Worm (Caenorhabditis elegans) whole organism, late embryonic: ENCODE data around the gene hsp-90.

Experiments used
- C08G9.2 ChIP-seq: sonication (generic microtip); optimal IDR thresholded peaks from 2 replicates; lab custom pipeline; 2016; ENCODE audit warnings: mild to moderate bottlenecking, missing genetic modification characterization, moderate library complexity, missing compliant biosample characterization
- C38D4.7 ChIP-seq: fragments of 200-800 bp; sonication (Bioruptor generic); optimal IDR thresholded peaks from 2 replicates; lab custom pipeline; 2018; ENCODE audit warnings: mild to moderate bottlenecking, missing genetic modification characterization, moderate library complexity, missing compliant biosample characterization
- F13H6.1 ChIP-seq: sonication (generic microtip); optimal IDR thresholded peaks from 2 replicates; lab custom pipeline; 2016; ENCODE audit warnings: missing genetic modification characterization, missing compliant biosample characterization
- K02D7.2 ChIP-seq: sonication (generic microtip); optimal IDR thresholded peaks from 2 replicates; lab custom pipeline; 2017; ENCODE audit warnings: mild to moderate bottlenecking, missing genetic modification characterization, missing compliant biosample characterization
- ceh-14 ChIP-seq: sonication (generic microtip); optimal IDR thresholded peaks from 2 replicates; lab custom pipeline; 2016; ENCODE audit warnings: missing genotype, missing genetic modification characterization, missing compliant biosample characterization
- ceh-18 ChIP-seq: sonication (generic microtip); optimal IDR thresholded peaks from 2 replicates; lab custom pipeline; 2016; ENCODE audit warnings: missing genetic modification characterization, missing compliant biosample characterization
- ceh-24 ChIP-seq: sonication (generic microtip); optimal IDR thresholded peaks from 2 replicates; lab custom pipeline; 2016; ENCODE audit warnings: mild to moderate bottlenecking, missing genetic modification characterization, missing compliant biosample characterization
- ceh-30 ChIP-seq: fragments of 150-350 bp; optimal IDR thresholded peaks from 2 replicates; lab custom pipeline; 2014; ENCODE audit warnings: missing biosample characterization, missing genetic modification characterization
- ceh-45 ChIP-seq: fragments of 200-800 bp; sonication (Bioruptor generic); IDR thresholded peaks from 2 replicates; pipeline ENCODE4 v1.3.6; 2022; ENCODE audit warnings: missing genetic modification reagents, missing genetic modification characterization, missing compliant biosample characterization
- ceh-48 ChIP-seq: sonication (generic microtip); optimal IDR thresholded peaks from 2 replicates; lab custom pipeline; 2016; ENCODE audit warnings: missing genetic modification characterization, inconsistent platforms, missing compliant biosample characterization
- ceh-6 ChIP-seq: fragments of 200-800 bp; sonication (Bioruptor generic); optimal IDR thresholded peaks from 2 replicates; lab custom pipeline; 2018; ENCODE audit warnings: mild to moderate bottlenecking, missing genetic modification characterization, missing compliant biosample characterization
- ceh-9 ChIP-seq: sonication (generic microtip); optimal IDR thresholded peaks from 2 replicates; lab custom pipeline; 2016; ENCODE audit warnings: mild to moderate bottlenecking, missing genetic modification characterization, inconsistent platforms, missing compliant biosample characterization
- dve-1 ChIP-seq: sonication (generic microtip); optimal IDR thresholded peaks from 2 replicates; lab custom pipeline; 2017; ENCODE audit warnings: antibody characterized with exemption, mild to moderate bottlenecking, missing genetic modification characterization, missing compliant biosample characterization
- elt-4 ChIP-seq: sonication (generic microtip); optimal IDR thresholded peaks from 2 replicates; lab custom pipeline; 2016; ENCODE audit warnings: missing genetic modification characterization, missing compliant biosample characterization
- eyg-1 ChIP-seq: sonication (generic microtip); optimal IDR thresholded peaks from 2 replicates; lab custom pipeline; 2016; ENCODE audit warnings: missing genotype, missing genetic modification characterization, missing compliant biosample characterization
- fkh-10 ChIP-seq: fragments of 150-350 bp; optimal IDR thresholded peaks from 2 replicates; lab custom pipeline; 2014; ENCODE audit warnings: missing biosample characterization, missing genetic modification reagents, missing genetic modification characterization
- fkh-6 ChIP-seq: sonication (generic microtip); optimal IDR thresholded peaks from 2 replicates; lab custom pipeline; 2016; ENCODE audit warnings: missing genetic modification characterization, missing compliant biosample characterization
- hlh-13 ChIP-seq: fragments of 200-800 bp; sonication (Bioruptor generic); optimal IDR thresholded peaks from 2 replicates; lab custom pipeline; 2018; ENCODE audit warnings: mild to moderate bottlenecking, missing genetic modification characterization, missing compliant biosample characterization
- hlh-30 ChIP-seq: sonication (generic microtip); optimal IDR thresholded peaks from 2 replicates; lab custom pipeline; 2017; ENCODE audit warnings: antibody characterized with exemption, missing genetic modification characterization, missing compliant biosample characterization; ENCODE audit not compliant: insufficient read depth
- hlh-6 ChIP-seq: sonication (generic microtip); optimal IDR thresholded peaks from 2 replicates; lab custom pipeline; 2016; ENCODE audit warnings: missing genotype, missing genetic modification characterization, missing compliant biosample characterization
- lim-6 ChIP-seq: sonication (generic microtip); optimal IDR thresholded peaks from 2 replicates; lab custom pipeline; 2016; ENCODE audit warnings: missing genetic modification characterization, missing compliant biosample characterization
- nhr-11 ChIP-seq: fragments of 150-350 bp; optimal IDR thresholded peaks from 2 replicates; lab custom pipeline; 2014; ENCODE audit warnings: missing biosample characterization, missing genetic modification characterization
- nhr-232 ChIP-seq: sonication (generic microtip); optimal IDR thresholded peaks from 2 replicates; lab custom pipeline; 2016; ENCODE audit warnings: missing genetic modification characterization, missing compliant biosample characterization
- odd-2 ChIP-seq: sonication (generic microtip); optimal IDR thresholded peaks from 2 replicates; lab custom pipeline; 2017; ENCODE audit warnings: antibody characterized with exemption, mild to moderate bottlenecking, missing genetic modification characterization, missing compliant biosample characterization
- pha-2 ChIP-seq: sonication (generic microtip); optimal IDR thresholded peaks from 2 replicates; lab custom pipeline; 2017; ENCODE audit warnings: mild to moderate bottlenecking, missing genetic modification characterization, missing compliant biosample characterization
- pha-4 ChIP-seq: fragments of 150-350 bp; optimal IDR thresholded peaks from 2 replicates; lab custom pipeline; 2018; ENCODE audit warnings: missing biosample characterization, missing genetic modification reagents, missing genetic modification characterization
- pqm-1 ChIP-seq: sonication (generic microtip); optimal IDR thresholded peaks from 2 replicates; lab custom pipeline; 2016; ENCODE audit warnings: missing genetic modification characterization, missing compliant biosample characterization
- pros-1 ChIP-seq: fragments of 150-350 bp; optimal IDR thresholded peaks from 2 replicates; lab custom pipeline; 2014; ENCODE audit warnings: missing biosample characterization, missing genetic modification reagents, missing genetic modification characterization
- ref-2 ChIP-seq: sonication (generic microtip); optimal IDR thresholded peaks from 2 replicates; lab custom pipeline; 2016; ENCODE audit warnings: missing genetic modification characterization, missing compliant biosample characterization
- rnt-1 ChIP-seq: sonication (generic microtip); optimal IDR thresholded peaks from 2 replicates; lab custom pipeline; 2016; ENCODE audit warnings: missing genetic modification characterization, missing compliant biosample characterization
- syd-9 ChIP-seq: sonication (generic microtip); optimal IDR thresholded peaks from 2 replicates; lab custom pipeline; 2016; ENCODE audit warnings: mild to moderate bottlenecking, missing genetic modification characterization, moderate library complexity, missing compliant biosample characterization
- tbx-2 ChIP-seq: sonication (generic microtip); optimal IDR thresholded peaks from 2 replicates; lab custom pipeline; 2016; ENCODE audit warnings: missing genetic modification characterization, missing compliant biosample characterization
- tbx-7 ChIP-seq: sonication (generic microtip); optimal IDR thresholded peaks from 2 replicates; lab custom pipeline; 2016; ENCODE audit warnings: missing genotype, missing genetic modification characterization, missing compliant biosample characterization
- unc-42 ChIP-seq: sonication (generic microtip); optimal IDR thresholded peaks from 2 replicates; lab custom pipeline; 2016; ENCODE audit warnings: missing genotype, missing genetic modification characterization, missing compliant biosample characterization
- unc-55 ChIP-seq: sonication (generic microtip); optimal IDR thresholded peaks from 2 replicates; lab custom pipeline; 2017; ENCODE audit warnings: missing biosample characterization, missing genetic modification reagents, missing genetic modification characterization
- unc-86 ChIP-seq: sonication (generic microtip); optimal IDR thresholded peaks from 2 replicates; lab custom pipeline; 2016; ENCODE audit warnings: missing genetic modification characterization, missing compliant biosample characterization
- ztf-16 ChIP-seq: sonication (generic microtip); optimal IDR thresholded peaks from 2 replicates; lab custom pipeline; 2017; ENCODE audit warnings: missing genetic modification characterization, missing compliant biosample characterization

The hsp-90 gene

ce11 chrV:14656970-14657369 lies 27.7 kb upstream of the hsp-90 start:
- TF ChIP-seq unc-42 (tag; lab: Kevin White, UChicago) (no peak), pha-4 (tag; lab: Kevin White, UChicago) (no peak), pqm-1 (no peak), pros-1 (no peak), rnt-1 (tag; lab: Kevin White, UChicago) (no peak), tbx-7 (tag; lab: Kevin White, UChicago) (no peak), elt-4 (no peak), ref-2 (no peak), ceh-14 (no peak), lim-6 (tag; lab: Kevin White, UChicago) (no peak), C08G9.2 (tag; lab: Kevin White, UChicago) (no peak), ceh-45 (GFP tag; lab: Robert Waterston, UW) (no peak), tbx-2 (tag; lab: Kevin White, UChicago) (no peak), ceh-18 (no peak), ceh-24 (tag; lab: Kevin White, UChicago) (no peak)

DNA sequence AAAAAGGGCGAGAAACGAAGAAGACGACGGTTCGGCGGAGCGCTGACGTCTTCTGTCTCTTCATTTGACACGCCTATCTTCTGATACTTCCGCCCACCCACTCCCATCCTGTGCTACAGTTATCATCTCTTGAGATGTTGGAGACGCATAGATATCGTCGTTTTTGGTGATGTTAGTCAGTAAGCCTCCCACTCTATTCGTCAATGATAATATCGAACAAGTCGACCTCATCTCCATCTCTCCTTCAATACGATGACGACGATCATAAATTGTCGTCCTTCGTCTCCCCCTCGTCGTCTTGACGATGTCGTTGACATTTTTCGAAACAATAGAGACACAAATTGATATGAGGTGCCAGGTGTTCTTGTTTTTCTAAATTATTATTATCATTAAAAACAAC lies 26.6 kb upstream of the hsp-90 start, which contains the start of gene slc-25A29:
TSS of gene slc-25A29 (minus strand) at position 45 of the 400 bp plus-strand sequence.
- TF ChIP-seq hlh-6 (tag; lab: Kevin White, UChicago) (no peak), nhr-232 (tag; lab: Kevin White, UChicago) (no peak), hlh-30 (tag; lab: Kevin White, UChicago) (no peak), odd-2 (tag; lab: Kevin White, UChicago) (no peak), C38D4.7 (GFP tag; lab: Kevin White, UChicago) (no peak)

- TF ChIP-seq fkh-10 (GFP tag; lab: Kevin White, UChicago) (no peak), hlh-13 (no peak), ceh-6 (no peak), pros-1 (no peak), F13H6.1 (no peak), dve-1 (no peak), pha-2 (no peak), eyg-1 (tag; lab: Kevin White, UChicago) (no peak)
These were observed 25.1 kb upstream of the hsp-90 start for ce11 chrV:14659595-14659994.

DNA sequence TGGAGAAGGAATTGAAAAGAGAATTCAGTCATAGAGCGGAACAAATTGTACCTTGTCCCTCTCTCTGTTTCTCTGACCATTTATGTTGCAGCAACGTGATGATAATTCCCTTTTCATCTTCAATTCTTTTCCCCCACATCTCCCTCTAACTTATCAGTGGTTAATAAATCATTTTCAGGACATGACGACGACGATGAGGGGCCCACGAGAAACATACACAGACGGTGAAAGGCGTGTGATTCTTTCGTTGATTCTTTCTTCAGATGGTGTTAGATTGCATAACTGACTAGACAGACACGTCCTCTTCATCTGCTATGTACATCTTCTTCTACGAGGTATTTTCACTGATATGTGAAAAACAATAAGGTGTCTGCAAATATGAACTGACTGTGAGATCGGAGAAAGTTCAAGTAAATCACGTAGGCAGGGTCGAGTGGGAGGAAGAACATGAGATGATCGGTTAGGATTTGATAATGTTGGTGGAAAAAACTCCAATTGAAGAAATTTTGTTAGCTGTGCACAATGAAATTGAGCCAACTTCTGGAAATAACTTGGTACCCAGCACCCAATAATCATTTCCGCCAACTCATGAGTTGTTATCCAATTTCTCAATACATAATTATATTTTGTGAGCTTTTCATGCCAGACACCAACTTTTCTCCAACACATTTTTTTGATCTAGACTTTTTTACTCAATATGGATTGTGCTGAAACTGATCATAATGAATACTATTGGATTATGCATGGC lies 23.9 kb upstream of the hsp-90 start, which contains the start of gene srh-17:
TSS of gene srh-17 (plus strand) at position 698 of the 748 bp plus-strand sequence.
- TF ChIP-seq dve-1 (no peak), hlh-6 (tag; lab: Kevin White, UChicago) (no peak), syd-9 (tag; lab: Kevin White, UChicago) (no peak), hlh-13 (no peak), fkh-6 (tag; lab: Kevin White, UChicago) (no peak), ceh-48 (tag; lab: Kevin White, UChicago) (no peak), unc-86 (tag; lab: Kevin White, UChicago) (no peak), tbx-2 (tag; lab: Kevin White, UChicago) (no peak), ceh-24 (tag; lab: Kevin White, UChicago) (no peak), F13H6.1 (no peak), fkh-10 (GFP tag; lab: Kevin White, UChicago) (no peak), unc-55 (GFP tag; lab: Kevin White, UChicago) (no peak), nhr-11 (tag; lab: Kevin White, UChicago) (no peak), ceh-45 (GFP tag; lab: Robert Waterston, UW) (no peak), ceh-6 (no peak), K02D7.2 (tag; lab: Kevin White, UChicago) (no peak), ref-2 (no peak), ceh-30 (tag; lab: Kevin White, UChicago) (no peak), ceh-9 (no peak), ztf-16 (tag; lab: Kevin White, UChicago) (no peak)
